Worm (Caenorhabditis elegans) whole organism, late embryonic: Measurements from ENCODE around the gene T25B9.5.

Experiments used
- C38D4.7 ChIP-seq: fragments of 200-800 bp; sonication (Bioruptor generic); optimal IDR thresholded peaks from 2 replicates; lab custom pipeline; 2018; ENCODE audit warnings: mild to moderate bottlenecking, missing genetic modification characterization, moderate library complexity, missing compliant biosample characterization
- K02D7.2 ChIP-seq: sonication (generic microtip); optimal IDR thresholded peaks from 2 replicates; lab custom pipeline; 2017; ENCODE audit warnings: mild to moderate bottlenecking, missing genetic modification characterization, missing compliant biosample characterization
- Y22D7AL.16 ChIP-seq: sonication (generic microtip); optimal IDR thresholded peaks from 2 replicates; lab custom pipeline; 2016; ENCODE audit warnings: missing genetic modification characterization, missing compliant biosample characterization
- ahr-1 ChIP-seq: sonication (generic microtip); optimal IDR thresholded peaks from 2 replicates; lab custom pipeline; 2016; ENCODE audit warnings: missing genetic modification characterization, missing compliant biosample characterization
- ama-1 ChIP-seq: fragments of 150-350 bp; optimal IDR thresholded peaks from 2 replicates; lab custom pipeline; 2014
- ceh-14 ChIP-seq: sonication (generic microtip); optimal IDR thresholded peaks from 2 replicates; lab custom pipeline; 2016; ENCODE audit warnings: missing genotype, missing genetic modification characterization, missing compliant biosample characterization
- ceh-18 ChIP-seq: sonication (generic microtip); optimal IDR thresholded peaks from 2 replicates; lab custom pipeline; 2016; ENCODE audit warnings: missing genetic modification characterization, missing compliant biosample characterization
- ceh-19 ChIP-seq: fragments of 200-800 bp; sonication (Bioruptor generic); optimal IDR thresholded peaks from 2 replicates; lab custom pipeline; 2018; ENCODE audit warnings: mild to moderate bottlenecking, missing genetic modification characterization, missing compliant biosample characterization
- ceh-2 ChIP-seq: sonication (generic microtip); optimal IDR thresholded peaks from 2 replicates; lab custom pipeline; 2016; ENCODE audit warnings: missing genotype, missing genetic modification characterization, missing compliant biosample characterization
- ceh-22 ChIP-seq: sonication (generic microtip); optimal IDR thresholded peaks from 2 replicates; lab custom pipeline; 2017; ENCODE audit warnings: missing biosample characterization, missing genetic modification characterization
- ceh-30 ChIP-seq: fragments of 150-350 bp; optimal IDR thresholded peaks from 2 replicates; lab custom pipeline; 2014; ENCODE audit warnings: missing biosample characterization, missing genetic modification characterization
- ceh-45 ChIP-seq: fragments of 200-800 bp; sonication (Bioruptor generic); IDR thresholded peaks from 2 replicates; pipeline ENCODE4 v1.3.6; 2022; ENCODE audit warnings: missing genetic modification reagents, missing genetic modification characterization, missing compliant biosample characterization
- ceh-6 ChIP-seq: fragments of 200-800 bp; sonication (Bioruptor generic); optimal IDR thresholded peaks from 2 replicates; lab custom pipeline; 2018; ENCODE audit warnings: mild to moderate bottlenecking, missing genetic modification characterization, missing compliant biosample characterization
- ceh-9 ChIP-seq: sonication (generic microtip); optimal IDR thresholded peaks from 2 replicates; lab custom pipeline; 2016; ENCODE audit warnings: mild to moderate bottlenecking, missing genetic modification characterization, inconsistent platforms, missing compliant biosample characterization
- che-1 ChIP-seq: sonication (generic microtip); optimal IDR thresholded peaks from 2 replicates; lab custom pipeline; 2016; ENCODE audit warnings: mild to moderate bottlenecking, missing genetic modification characterization, missing compliant biosample characterization
- dmd-4 ChIP-seq: sonication (generic microtip); optimal IDR thresholded peaks from 2 replicates; lab custom pipeline; 2016; ENCODE audit warnings: borderline replicate concordance, missing genetic modification characterization, missing compliant biosample characterization
- dve-1 ChIP-seq: sonication (generic microtip); optimal IDR thresholded peaks from 2 replicates; lab custom pipeline; 2017; ENCODE audit warnings: antibody characterized with exemption, mild to moderate bottlenecking, missing genetic modification characterization, missing compliant biosample characterization
- elt-2 ChIP-seq: sonication (generic microtip); optimal IDR thresholded peaks from 2 replicates; lab custom pipeline; 2016; ENCODE audit warnings: missing genetic modification reagents, missing genetic modification characterization, missing compliant biosample characterization
- ets-4 ChIP-seq: sonication (generic microtip); optimal IDR thresholded peaks from 2 replicates; lab custom pipeline; 2016; ENCODE audit warnings: missing genetic modification characterization, missing compliant biosample characterization
- fax-1 ChIP-seq: sonication (generic microtip); optimal IDR thresholded peaks from 2 replicates; lab custom pipeline; 2016; ENCODE audit warnings: missing genotype, missing genetic modification characterization, missing compliant biosample characterization
- fkh-10 ChIP-seq: fragments of 150-350 bp; optimal IDR thresholded peaks from 2 replicates; lab custom pipeline; 2014; ENCODE audit warnings: missing biosample characterization, missing genetic modification reagents, missing genetic modification characterization
- hlh-6 ChIP-seq: sonication (generic microtip); optimal IDR thresholded peaks from 2 replicates; lab custom pipeline; 2016; ENCODE audit warnings: missing genotype, missing genetic modification characterization, missing compliant biosample characterization
- hlh-8 ChIP-seq: sonication (generic microtip); optimal IDR thresholded peaks from 2 replicates; lab custom pipeline; 2016; ENCODE audit warnings: missing genotype, missing genetic modification characterization, missing compliant biosample characterization
- lim-6 ChIP-seq: sonication (generic microtip); optimal IDR thresholded peaks from 2 replicates; lab custom pipeline; 2016; ENCODE audit warnings: missing genetic modification characterization, missing compliant biosample characterization
- lin-11 ChIP-seq: fragments of 200-800 bp; sonication (Bioruptor generic); optimal IDR thresholded peaks from 2 replicates; lab custom pipeline; 2018; ENCODE audit warnings: mild to moderate bottlenecking, missing genetic modification characterization, missing compliant biosample characterization
- madf-2 ChIP-seq: sonication (generic microtip); optimal IDR thresholded peaks from 2 replicates; lab custom pipeline; 2017; ENCODE audit warnings: missing genetic modification characterization, missing compliant biosample characterization
- nhr-11 ChIP-seq: fragments of 150-350 bp; optimal IDR thresholded peaks from 2 replicates; lab custom pipeline; 2014; ENCODE audit warnings: missing biosample characterization, missing genetic modification characterization
- npax-4 ChIP-seq: sonication (generic microtip); optimal IDR thresholded peaks from 2 replicates; lab custom pipeline; 2016; ENCODE audit warnings: missing genetic modification characterization, missing compliant biosample characterization
- pat-9 ChIP-seq: fragments of 200-800 bp; sonication (Bioruptor generic); optimal IDR thresholded peaks from 2 replicates; lab custom pipeline; 2018; ENCODE audit warnings: mild to moderate bottlenecking, missing genetic modification characterization, moderate library complexity, missing compliant biosample characterization
- pha-2 ChIP-seq: sonication (generic microtip); optimal IDR thresholded peaks from 2 replicates; lab custom pipeline; 2017; ENCODE audit warnings: mild to moderate bottlenecking, missing genetic modification characterization, missing compliant biosample characterization
- pha-4 ChIP-seq: fragments of 150-350 bp; optimal IDR thresholded peaks from 2 replicates; lab custom pipeline; 2018; ENCODE audit warnings: missing biosample characterization, missing genetic modification reagents, missing genetic modification characterization
- pros-1 ChIP-seq: fragments of 150-350 bp; optimal IDR thresholded peaks from 2 replicates; lab custom pipeline; 2014; ENCODE audit warnings: missing biosample characterization, missing genetic modification reagents, missing genetic modification characterization
- ref-2 ChIP-seq: sonication (generic microtip); optimal IDR thresholded peaks from 2 replicates; lab custom pipeline; 2016; ENCODE audit warnings: missing genetic modification characterization, missing compliant biosample characterization
- sdc-2 ChIP-seq: sonication (generic microtip); optimal IDR thresholded peaks from 2 replicates; lab custom pipeline; 2016; ENCODE audit warnings: missing genotype, missing genetic modification characterization, missing compliant biosample characterization
- sox-2 ChIP-seq: fragments of 200-800 bp; sonication (Bioruptor generic); IDR thresholded peaks from 2 replicates; pipeline ENCODE4 v1.3.6; 2022; ENCODE audit warnings: missing genetic modification reagents, missing genetic modification characterization, missing compliant biosample characterization
- sox-4 ChIP-seq: sonication (generic microtip); optimal IDR thresholded peaks from 2 replicates; lab custom pipeline; 2017; ENCODE audit warnings: mild to moderate bottlenecking, missing genetic modification characterization, inconsistent platforms, missing compliant biosample characterization
- tbx-2 ChIP-seq: sonication (generic microtip); optimal IDR thresholded peaks from 2 replicates; lab custom pipeline; 2016; ENCODE audit warnings: missing genetic modification characterization, missing compliant biosample characterization
- tbx-7 ChIP-seq: sonication (generic microtip); optimal IDR thresholded peaks from 2 replicates; lab custom pipeline; 2016; ENCODE audit warnings: missing genotype, missing genetic modification characterization, missing compliant biosample characterization
- ttx-3 ChIP-seq: sonication (generic microtip); optimal IDR thresholded peaks from 2 replicates; lab custom pipeline; 2016; ENCODE audit warnings: missing genetic modification reagents, missing genetic modification characterization, missing compliant biosample characterization
- unc-86 ChIP-seq: sonication (generic microtip); optimal IDR thresholded peaks from 2 replicates; lab custom pipeline; 2016; ENCODE audit warnings: missing genetic modification characterization, missing compliant biosample characterization
- ztf-16 ChIP-seq: sonication (generic microtip); optimal IDR thresholded peaks from 2 replicates; lab custom pipeline; 2017; ENCODE audit warnings: missing genetic modification characterization, missing compliant biosample characterization

Gene T25B9.5

ce11 chrIV:10790353-10790752 is 35.8 kb upstream of the T25B9.5 start, which contains the start of gene pept-2:
TSS of gene pept-2 (plus strand) at chrIV:10790653.
- TF ChIP-seq fax-1 (tag; lab: Kevin White, UChicago) (no peak), ceh-9 (tag; lab: Kevin White, UChicago) (no peak), ttx-3 (tag; lab: Kevin White, UChicago) (no peak), lin-11 (tag; lab: Kevin White, UChicago) (no peak), C38D4.7 (GFP tag; lab: Kevin White, UChicago) (no peak), tbx-2 (no peak), che-1 (tag; lab: Kevin White, UChicago) (no peak), ceh-22 (tag; lab: Kevin White, UChicago) (no peak), ceh-2 (no peak), Y22D7AL.16 (no peak), dve-1 (no peak), ceh-19 (no peak), ztf-16 (tag; lab: Kevin White, UChicago) (no peak)

ce11 chrIV:10786731-10787130 is 32.1 kb upstream of the T25B9.5 start, which contains the start of gene srd-7:
TSS of gene srd-7 (minus strand) at chrIV:10786831.
- TF ChIP-seq ceh-18 (tag; lab: Kevin White, UChicago) (no peak), dmd-4 (tag; lab: Kevin White, UChicago) (no peak), sox-2 (GFP tag; lab: Robert Waterston, UW) (no peak), pat-9 (no peak), ttx-3 (tag; lab: Kevin White, UChicago) (no peak), npax-4 (tag; lab: Kevin White, UChicago) (no peak), ref-2 (tag; lab: Kevin White, UChicago) (no peak), che-1 (tag; lab: Kevin White, UChicago) (no peak), ceh-6 (GFP tag; lab: Kevin White, UChicago) (no peak), pha-2 (tag; lab: Kevin White, UChicago) (no peak), ceh-14 (tag; lab: Kevin White, UChicago) (no peak), Y22D7AL.16 (no peak), ceh-45 (GFP tag; lab: Robert Waterston, UW) (no peak), ets-4 (tag; lab: Kevin White, UChicago) (no peak), tbx-7 (tag; lab: Kevin White, UChicago) (no peak)

- TF ChIP-seq elt-2 (tag; lab: Kevin White, UChicago): peak; percentile 84
- TF ChIP-seq nhr-11: no peak
Observed at ce11 chrIV:10784085-10784484, 29.5 kb upstream of the T25B9.5 start.

ce11 chrIV:10782014-10782413 is 27.4 kb upstream of the T25B9.5 start:
- TF ChIP-seq pros-1 (tag; lab: Kevin White, UChicago) (no peak), lim-6 (no peak)

- no peak for TF ChIP-seq hlh-6 (tag; lab: Kevin White, UChicago)
- no peak for TF ChIP-seq madf-2 (tag; lab: Kevin White, UChicago)
- TF ChIP-seq tbx-2: no peak
- TF ChIP-seq ceh-30 (tag; lab: Kevin White, UChicago): no peak
- TF ChIP-seq ceh-9 (tag; lab: Kevin White, UChicago): no peak
- no peak for TF ChIP-seq ama-1 (lab: Kevin White, UChicago)
- no peak for TF ChIP-seq pha-4
- TF ChIP-seq ahr-1 (tag; lab: Kevin White, UChicago): no peak
- TF ChIP-seq pha-2 (tag; lab: Kevin White, UChicago): no peak
- no peak for TF ChIP-seq K02D7.2
- TF ChIP-seq hlh-8 (tag; lab: Kevin White, UChicago): no peak
- TF ChIP-seq sox-4 (tag; lab: Kevin White, UChicago): no peak
- no peak for TF ChIP-seq ceh-18 (tag; lab: Kevin White, UChicago)
- TF ChIP-seq fkh-10 (GFP tag; lab: Kevin White, UChicago): no peak
- TF ChIP-seq che-1 (tag; lab: Kevin White, UChicago): no peak
- TF ChIP-seq unc-86 (tag; lab: Kevin White, UChicago): no peak
- no peak for TF ChIP-seq sdc-2 (tag; lab: Kevin White, UChicago)
- no peak for TF ChIP-seq ets-4 (tag; lab: Kevin White, UChicago)
- no peak for TF ChIP-seq ceh-22 (tag; lab: Kevin White, UChicago)
Observed at ce11 chrIV:10781346-10781745, 26.8 kb upstream of the T25B9.5 start.
